Fruit fly (Drosophila melanogaster): ENCODE data around the gene CG3308.

DNA sequence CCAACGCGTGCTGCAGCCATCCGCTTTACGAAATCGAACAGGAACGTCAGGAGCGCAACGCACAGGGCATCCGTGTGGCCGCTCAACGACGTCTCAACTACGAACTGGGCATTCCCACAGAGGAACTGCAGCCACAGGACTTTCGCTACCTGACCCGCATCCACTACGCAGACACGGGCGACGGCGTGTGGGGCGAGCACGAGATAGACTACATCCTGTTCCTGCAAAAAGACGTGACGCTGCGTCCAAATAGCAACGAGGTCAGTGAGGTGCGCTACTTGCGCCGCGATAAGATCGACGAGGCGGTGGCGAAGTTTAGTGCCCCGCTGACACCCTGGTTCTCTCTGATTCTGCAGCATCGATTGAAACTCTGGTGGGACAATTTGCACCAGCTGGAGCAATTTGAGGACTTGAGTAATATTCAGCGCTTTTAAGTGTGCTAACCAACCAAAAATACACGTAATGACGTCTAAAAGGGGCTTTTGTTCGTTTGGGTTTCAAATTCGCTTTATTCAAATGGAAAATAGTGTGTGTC is 2.9 kb downstream of the CG3308 start:
- no peak for TF ChIP-seq sv (GFP tag; optimal IDR thresholded peaks at IDR 0.05)
- TF ChIP-seq HLH106 (tag; optimal IDR thresholded peaks at IDR 0.05): no peak
- TF ChIP-seq rgr (GFP tag; optimal IDR thresholded peaks at IDR 0.05): no peak
- TF ChIP-seq GATAd (GFP tag; optimal IDR thresholded peaks at IDR 0.05): no peak
- TF ChIP-seq usp (GFP tag; optimal IDR thresholded peaks at IDR 0.05): no peak
- no peak for TF ChIP-seq sage (GFP tag; optimal IDR thresholded peaks at IDR 0.05)
- no peak for TF ChIP-seq Hr78 (GFP tag; optimal IDR thresholded peaks at IDR 0.05)
- no peak for TF ChIP-seq psq (GFP tag; optimal IDR thresholded peaks at IDR 0.05)
- no peak for TF ChIP-seq pan (optimal IDR thresholded peaks at IDR 0.05)
- TF ChIP-seq CrebA (GFP tag; optimal IDR thresholded peaks at IDR 0.05; ENCODE audit: borderline replicate concordance): no peak
